Fruit fly (Drosophila melanogaster): Measurements from ENCODE around the gene indra.

indra gene

DNA sequence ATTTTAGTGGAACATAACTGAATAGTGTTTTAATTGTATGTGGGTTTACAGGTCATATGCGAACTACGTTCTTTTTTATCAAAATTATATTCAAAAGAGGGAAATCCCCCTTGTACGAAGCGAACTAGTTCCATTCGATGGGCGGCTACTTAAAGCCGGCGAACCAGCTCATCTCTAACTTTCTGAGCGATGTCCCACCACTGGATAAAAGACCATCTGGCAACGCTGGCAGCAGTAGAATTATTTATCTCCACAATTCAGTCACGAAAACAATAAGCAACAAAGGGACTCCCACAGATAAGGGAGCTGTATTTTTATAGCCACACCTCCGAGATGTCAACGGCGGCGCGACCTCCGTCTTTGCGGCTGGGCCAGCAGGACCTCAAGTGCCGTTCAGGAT is 46.5 kb downstream of the indra start, which contains the start of gene Rabex-5 (continued):
- no peak for TF ChIP-seq sug (tag; optimal IDR thresholded peaks at IDR 0.05)
- TF ChIP-seq B-H1 (GFP tag; IDR thresholded peaks at IDR 0.05) = no peak
- no peak for TF ChIP-seq CG15073 (GFP tag; optimal IDR thresholded peaks at IDR 0.05)
- peak; percentile 78 for TF ChIP-seq CG34224 (GFP tag; IDR thresholded peaks at IDR 0.05; ENCODE audit: partially characterized antibody)
- no peak for TF ChIP-seq Aef1 (GFP tag; IDR thresholded peaks at IDR 0.05)
- no peak for TF ChIP-seq B-H2 (GFP tag; optimal IDR thresholded peaks at IDR 0.05)
- peak; percentile 89 for TF ChIP-seq BEAF-32 (GFP tag; optimal IDR thresholded peaks at IDR 0.05)
- TF ChIP-seq HLHmδ (GFP tag; optimal IDR thresholded peaks at IDR 0.05) = no peak
- TF ChIP-seq NFAT (GFP tag; IDR thresholded peaks at IDR 0.05) = peak; percentile 44; the same call in 1 of the 2 replicates
- TF ChIP-seq sob (GFP tag; IDR thresholded peaks at IDR 0.05) = no peak
- peak; percentile 73 for TF ChIP-seq sens (GFP tag)
- no peak for TF ChIP-seq oc (tag; optimal IDR thresholded peaks at IDR 0.05)
- no peak for TF ChIP-seq sima (GFP tag; optimal IDR thresholded peaks at IDR 0.05)
- no peak for TF ChIP-seq da (GFP tag; optimal IDR thresholded peaks at IDR 0.05)
- TF ChIP-seq CG2120 (GFP tag; optimal IDR thresholded peaks at IDR 0.05) = peak; percentile 77
- no peak for TF ChIP-seq CG32772 (GFP tag; IDR thresholded peaks at IDR 0.05)
- no peak for TF ChIP-seq CG43689 (GFP tag; IDR thresholded peaks at IDR 0.05)
- TF ChIP-seq slou (GFP tag; optimal IDR thresholded peaks at IDR 0.05) = peak; percentile 13
- TF ChIP-seq CG4854 (GFP tag; optimal IDR thresholded peaks at IDR 0.05) = no peak
- no peak for TF ChIP-seq CG6765 (GFP tag; optimal IDR thresholded peaks at IDR 0.05)
- peak; percentile 46 for TF ChIP-seq CG17186 (GFP tag; optimal IDR thresholded peaks at IDR 0.05)
- TF ChIP-seq lola (GFP tag; optimal IDR thresholded peaks at IDR 0.05) = no peak
- no peak for TF ChIP-seq CG11398 (GFP tag; optimal IDR thresholded peaks at IDR 0.05)
- no peak for TF ChIP-seq CG3838 (GFP tag; optimal IDR thresholded peaks at IDR 0.05)
- no peak; the same call in 2 of the 3 replicates for TF ChIP-seq CG34422 (GFP tag; IDR thresholded peaks at IDR 0.05)
- TF ChIP-seq pum (GFP tag; optimal IDR thresholded peaks at IDR 0.05) = no peak
- TF ChIP-seq Hmx (GFP tag; optimal IDR thresholded peaks at IDR 0.05) = no peak
- TF ChIP-seq tna (GFP tag; IDR thresholded peaks at IDR 0.05; ENCODE audit: partially characterized antibody) = peak; percentile 74
- no peak for TF ChIP-seq tup (GFP tag; optimal IDR thresholded peaks at IDR 0.05)
- no peak for TF ChIP-seq tap (tag; optimal IDR thresholded peaks at IDR 0.05)
- TF ChIP-seq CG13296 (GFP tag; optimal IDR thresholded peaks at IDR 0.05) = no peak
- no peak for TF ChIP-seq CG17328 (GFP tag; IDR thresholded peaks at IDR 0.05)
- no peak for TF ChIP-seq Nf-YB (GFP tag; optimal IDR thresholded peaks at IDR 0.05)
- TF ChIP-seq crol (GFP tag; IDR thresholded peaks at IDR 0.05) = no peak
- no peak for TF ChIP-seq CG11085 (GFP tag; IDR thresholded peaks at IDR 0.05)
- no peak for TF ChIP-seq odd (GFP tag; optimal IDR thresholded peaks at IDR 0.05)
- no peak for TF ChIP-seq ERR (GFP tag; optimal IDR thresholded peaks at IDR 0.05)
- TF ChIP-seq Hr51 (GFP tag; optimal IDR thresholded peaks at IDR 0.05) = peak in 1 of 2 experiments; percentile 23
- TF ChIP-seq CG10543 (GFP tag; optimal IDR thresholded peaks at IDR 0.05) = no peak
- TF ChIP-seq CG32532 (GFP tag; IDR thresholded peaks at IDR 0.05) = no peak
- TF ChIP-seq knrl (GFP tag; IDR thresholded peaks at IDR 0.05; ENCODE audit: partially characterized antibody) = peak; percentile 88
- TF ChIP-seq CG7745 (tag; optimal IDR thresholded peaks at IDR 0.05) = no peak
- TF ChIP-seq bab2 (GFP tag; optimal IDR thresholded peaks at IDR 0.05) = no peak
- peak; percentile 87 for TF ChIP-seq CG13287 (GFP tag; IDR thresholded peaks at IDR 0.05; ENCODE audit: partially characterized antibody)
- TF ChIP-seq Abd-B (GFP tag; optimal IDR thresholded peaks at IDR 0.05) = peak; percentile 2
- no peak for TF ChIP-seq CG17359 (tag; optimal IDR thresholded peaks at IDR 0.05)
- TF ChIP-seq fd96Cb (tag; optimal IDR thresholded peaks at IDR 0.05) = no peak
- no peak for TF ChIP-seq ewg (GFP tag; optimal IDR thresholded peaks at IDR 0.05)
- no peak for TF ChIP-seq maf-S (GFP tag; optimal IDR thresholded peaks at IDR 0.05)
- TF ChIP-seq gsb (GFP tag; IDR thresholded peaks at IDR 0.05) = no peak
- peak; percentile 36 for TF ChIP-seq Bteb2 (GFP tag; optimal IDR thresholded peaks at IDR 0.05)

Measured in whole organism, embryonic.